Worm (Caenorhabditis elegans): ENCODE data around the gene srg-61.

DNA sequence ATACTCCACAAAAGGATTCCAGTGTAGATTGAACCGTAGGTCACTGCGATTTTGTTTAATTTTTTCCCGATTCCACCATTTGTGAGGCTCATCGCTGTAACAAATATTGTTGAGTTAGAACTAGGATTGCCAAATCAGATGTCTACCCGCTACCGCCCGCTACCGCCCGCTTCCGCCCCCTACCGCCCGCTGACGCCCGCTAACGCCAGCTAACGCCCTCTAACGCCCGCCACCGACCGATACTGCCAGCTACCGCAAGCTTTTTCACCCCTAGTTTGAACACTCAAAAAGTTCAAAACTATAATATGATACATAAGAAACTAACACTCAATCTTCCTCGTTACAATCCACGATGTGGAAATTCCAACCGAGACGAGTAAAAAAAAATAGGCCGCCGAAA, 18.3 kb upstream of the srg-61 start:
- no peak for TF ChIP-seq skn-1 (tag; optimal IDR thresholded peaks at IDR 0.05)
- TF ChIP-seq jun-1 (tag; optimal IDR thresholded peaks at IDR 0.05) = no peak
- TF ChIP-seq hmg-11 (tag; optimal IDR thresholded peaks at IDR 0.05) = no peak

Data from whole organism, L3 larva.